Worm (Caenorhabditis elegans): Measurements from ENCODE around the gene unc-85.

DNA sequence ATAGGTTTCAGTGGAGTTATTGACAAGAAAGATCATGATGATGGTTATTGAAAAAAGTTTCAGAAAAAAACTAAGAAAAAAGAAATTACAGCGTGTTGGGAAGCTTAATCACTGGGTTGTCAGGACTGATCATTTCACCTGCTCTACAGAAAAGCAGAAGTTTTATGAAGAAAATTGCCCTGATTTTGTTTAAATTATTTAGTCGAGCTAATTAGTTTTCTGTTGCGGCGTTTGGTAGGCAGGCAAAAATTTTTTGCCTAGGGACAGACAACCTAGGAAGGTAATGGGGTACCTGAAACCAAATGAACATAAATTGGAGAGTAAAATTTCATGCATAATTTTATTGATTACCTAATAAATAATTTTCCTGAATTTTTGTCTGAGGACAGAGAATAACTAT lies 18.2 kb upstream of the unc-85 start, which contains the start of gene sre-40:
- TF ChIP-seq B0336.3 (GFP tag; IDR thresholded peaks at IDR 0.05): no peak
- TF ChIP-seq akir-1 (GFP tag; optimal IDR thresholded peaks at IDR 0.05): no peak
- no peak for TF ChIP-seq rpc-1 (optimal IDR thresholded peaks at IDR 0.05)
- TF ChIP-seq rpc-1 (tag; optimal IDR thresholded peaks at IDR 0.05): no peak
- TF ChIP-seq hsf-1 (GFP tag; IDR thresholded peaks at IDR 0.05): no peak
- TF ChIP-seq snpc-4 (GFP tag; optimal IDR thresholded peaks at IDR 0.05): no peak
- TF ChIP-seq snpc-4 (tag; optimal IDR thresholded peaks at IDR 0.05): no peak
- TF ChIP-seq tbp1 (GFP tag; optimal IDR thresholded peaks at IDR 0.05): no peak
- no peak for TF ChIP-seq sea-2 (GFP tag; IDR thresholded peaks at IDR 0.05)
- no peak for TF ChIP-seq ceh-91 (GFP tag; IDR thresholded peaks at IDR 0.05)
- no peak for TF ChIP-seq pha-4 (tag; optimal IDR thresholded peaks at IDR 0.05)
- TF ChIP-seq ets-4 (GFP tag; optimal IDR thresholded peaks at IDR 0.05): no peak
- TF ChIP-seq ceh-58 (GFP tag; IDR thresholded peaks at IDR 0.05): no peak
- TF ChIP-seq lsl-1 (GFP tag; optimal IDR thresholded peaks at IDR 0.05): no peak
